Worm (Caenorhabditis elegans) whole organism, mixed stage, embryonic: ENCODE results near the gene ttbk-6.

ENCODE experiments used
- elt-1 ChIP-seq: sonication (generic microtip); optimal IDR thresholded peaks from 2 replicates; lab custom pipeline; 2017; ENCODE audit warnings: missing genetic modification characterization, mild to moderate bottlenecking, missing compliant biosample characterization, antibody characterized with exemption, moderate library complexity, borderline replicate concordance; ENCODE audit not compliant: insufficient read depth
- ham-2 ChIP-seq: fragments of 200-800 bp; sonication (Bioruptor generic); optimal IDR thresholded peaks from 2 replicates; lab custom pipeline; 2018; ENCODE audit warnings: mild to moderate bottlenecking, missing genetic modification characterization, missing compliant biosample characterization
- mab-5 ChIP-seq: fragments of 150-350 bp; optimal IDR thresholded peaks from 2 replicates; lab custom pipeline; 2014; ENCODE audit warnings: missing biosample characterization, missing genetic modification characterization
- nhr-237 ChIP-seq: fragments of 150-350 bp; optimal IDR thresholded peaks from 2 replicates; lab custom pipeline; 2014; ENCODE audit warnings: missing biosample characterization, missing genetic modification characterization
- nhr-28 ChIP-seq: fragments of 150-350 bp; optimal IDR thresholded peaks from 2 replicates; lab custom pipeline; 2014; ENCODE audit warnings: missing biosample characterization, missing genetic modification characterization
- ztf-11 ChIP-seq: fragments of 150-350 bp; optimal IDR thresholded peaks from 2 replicates; lab custom pipeline; 2014; ENCODE audit warnings: missing biosample characterization, missing genetic modification characterization

DNA sequence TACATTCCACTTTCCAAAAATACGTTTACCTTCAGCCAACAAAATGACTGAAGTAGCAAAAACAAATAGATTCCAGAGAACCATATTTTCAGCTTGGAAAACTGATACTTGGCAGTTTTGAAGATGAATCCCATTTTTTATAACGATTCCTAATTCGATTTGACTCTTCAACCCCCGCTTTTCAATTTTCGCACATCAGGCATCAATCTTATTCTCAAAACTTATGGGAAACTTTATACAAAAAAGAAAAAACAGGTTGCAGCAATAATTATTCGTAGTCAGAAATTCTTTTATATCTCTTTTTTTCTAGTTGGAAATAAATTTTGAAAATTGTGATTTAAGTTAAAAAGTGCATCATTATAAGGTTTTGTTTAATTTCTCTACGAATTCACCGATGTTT, 12.7 kb upstream of the ttbk-6 start, which contains the start of gene C45G9.10:
- no peak for TF ChIP-seq elt-1 (tag; lab: Kevin White, UChicago)
- no peak for TF ChIP-seq nhr-28 (tag; lab: Kevin White, UChicago)
- TF ChIP-seq mab-5 (tag; lab: Kevin White, UChicago) = no peak
- no peak for TF ChIP-seq ham-2
- no peak for TF ChIP-seq nhr-237
- TF ChIP-seq ztf-11 (tag; lab: Kevin White, UChicago) = no peak
